Fruit fly (Drosophila melanogaster) whole organism, embryonic: ENCODE data around the gene pcm.

Experiments
- CG11695 ChIP-seq: fragments of 200-800 bp; sonication (Bioruptor generic); IDR thresholded peaks from 3 replicates; pipeline ENCODE4 v1.3.6; 2022; ENCODE audit warnings: missing biosample characterization, missing genetic modification characterization
- CG13123 ChIP-seq: fragments of 200-800 bp; sonication (Bioruptor generic); optimal IDR thresholded peaks from 2 replicates; lab custom pipeline; 2016; ENCODE audit warnings: missing biosample characterization, missing genetic modification characterization
- CG15011 ChIP-seq: fragments of 200-800 bp; sonication (Bioruptor generic); optimal IDR thresholded peaks from 3 replicates; lab custom pipeline; 2018; ENCODE audit warnings: missing biosample characterization, mild to moderate bottlenecking, missing genetic modification characterization
- CG16779 ChIP-seq: fragments of 200-800 bp; sonication (Bioruptor generic); IDR thresholded peaks from 2 replicates; pipeline ENCODE4 v1.3.6; 2022; ENCODE audit warnings: missing biosample characterization, missing genetic modification characterization
- CG17186 ChIP-seq: fragments of 200-800 bp; sonication (Bioruptor generic); optimal IDR thresholded peaks from 3 replicates; lab custom pipeline; 2017; ENCODE audit warnings: missing biosample characterization, missing genetic modification reagents, missing genetic modification characterization
- CG17385 ChIP-seq: fragments of 200-800 bp; sonication (Bioruptor generic); optimal IDR thresholded peaks from 3 replicates; lab custom pipeline; 2018; ENCODE audit warnings: missing biosample characterization, mild to moderate bottlenecking, missing genetic modification characterization
- CG17802 ChIP-seq: fragments of 200-800 bp; sonication (Bioruptor generic); optimal IDR thresholded peaks from 2 replicates; lab custom pipeline; 2018; ENCODE audit warnings: missing biosample characterization, mild to moderate bottlenecking, missing genetic modification characterization, moderate library complexity
- CG17829 ChIP-seq: fragments of 200-800 bp; optimal IDR thresholded peaks from 2 replicates; lab custom pipeline; 2019; ENCODE audit warnings: missing biosample characterization, mild to moderate bottlenecking, missing genetic modification characterization, moderate library complexity
- CG18619 ChIP-seq: fragments of 200-800 bp; sonication (Bioruptor generic); optimal IDR thresholded peaks from 3 replicates; lab custom pipeline; 2017; ENCODE audit warnings: missing biosample characterization, mild to moderate bottlenecking, missing genetic modification characterization
- CG3065 ChIP-seq: fragments of 200-800 bp; sonication (Bioruptor generic); optimal IDR thresholded peaks from 2 replicates; lab custom pipeline; 2016; ENCODE audit warnings: missing biosample characterization, missing genetic modification characterization
- CG3281 ChIP-seq: fragments of 200-800 bp; sonication (Bioruptor generic); optimal IDR thresholded peaks from 3 replicates; lab custom pipeline; 2017; ENCODE audit warnings: missing biosample characterization, mild to moderate bottlenecking, missing genetic modification characterization
- CG3847 ChIP-seq: fragments of 200-800 bp; sonication (Bioruptor generic); IDR thresholded peaks from 2 replicates; pipeline ENCODE4 v1.3.6; 2022; ENCODE audit warnings: missing biosample characterization, missing genetic modification characterization
- CG5245 ChIP-seq: fragments of 200-800 bp; sonication (Bioruptor generic); optimal IDR thresholded peaks from 3 replicates; lab custom pipeline; 2016; ENCODE audit warnings: missing biosample characterization, missing genetic modification characterization
- CG7786 ChIP-seq: fragments of 200-800 bp; sonication (Bioruptor generic); optimal IDR thresholded peaks from 2 replicates; lab custom pipeline; 2016; ENCODE audit warnings: missing biosample characterization, missing genetic modification characterization
- CG8388 ChIP-seq: fragments of 200-800 bp; sonication (Bioruptor generic); optimal IDR thresholded peaks from 2 replicates; lab custom pipeline; 2019; ENCODE audit warnings: missing biosample characterization, mild to moderate bottlenecking, missing genetic modification characterization, moderate library complexity
- CG8478 ChIP-seq: fragments of >200 bp; optimal IDR thresholded peaks from 2 replicates; lab custom pipeline; 2018
- CG9817 ChIP-seq: fragments of 200-800 bp; sonication (Bioruptor generic); optimal IDR thresholded peaks from 2 replicates; lab custom pipeline; 2018; ENCODE audit warnings: missing biosample characterization, mild to moderate bottlenecking, missing genetic modification characterization, moderate library complexity
- Camta ChIP-seq: fragments of 200-800 bp; sonication (Bioruptor generic); optimal IDR thresholded peaks from 2 replicates; lab custom pipeline; 2016; ENCODE audit warnings: missing biosample characterization, missing genetic modification characterization
- D19B ChIP-seq: fragments of 200-800 bp; sonication (Bioruptor generic); optimal IDR thresholded peaks from 2 replicates; lab custom pipeline; 2017; ENCODE audit warnings: missing biosample characterization, mild to moderate bottlenecking, missing genetic modification characterization
- Doc2 ChIP-seq: fragments of 200-800 bp; sonication (Bioruptor generic); IDR thresholded peaks from 2 replicates; pipeline ENCODE4 v1.3.6; 2022; ENCODE audit warnings: missing biosample characterization, missing genetic modification characterization
- Dref ChIP-seq: fragments of 200-800 bp; sonication (Bioruptor generic); IDR thresholded peaks from 2 replicates; pipeline ENCODE4 v1.3.6; 2022; ENCODE audit warnings: missing biosample characterization, missing genetic modification characterization
- Ets97D ChIP-seq: fragments of 200-800 bp; sonication (Bioruptor generic); optimal IDR thresholded peaks from 3 replicates; lab custom pipeline; 2016; ENCODE audit warnings: missing biosample characterization, missing genetic modification characterization
- Hey ChIP-seq: fragments of 200-800 bp; sonication (Bioruptor generic); optimal IDR thresholded peaks from 3 replicates; lab custom pipeline; 2018; ENCODE audit warnings: missing biosample characterization, mild to moderate bottlenecking, missing genetic modification characterization
- HmgD ChIP-seq: fragments of 200-800 bp; sonication (Bioruptor generic); optimal IDR thresholded peaks from 3 replicates; lab custom pipeline; 2016; ENCODE audit warnings: missing biosample characterization, missing genetic modification characterization
- Hmx ChIP-seq: fragments of 200-800 bp; sonication (Bioruptor generic); optimal IDR thresholded peaks from 2 replicates; lab custom pipeline; 2016; ENCODE audit warnings: missing biosample characterization, missing genetic modification characterization
- Lim3 ChIP-seq: fragments of 200-800 bp; sonication (Bioruptor generic); IDR thresholded peaks from 2 replicates; pipeline ENCODE4 v1.3.6; 2022; ENCODE audit warnings: missing biosample characterization, missing genetic modification characterization
- TFAM ChIP-seq: fragments of 200-800 bp; sonication (Bioruptor generic); optimal IDR thresholded peaks from 2 replicates; lab custom pipeline; 2017; ENCODE audit warnings: missing biosample characterization, missing genetic modification characterization, inconsistent platforms
- cato ChIP-seq: fragments of 200-800 bp; sonication (Bioruptor generic); optimal IDR thresholded peaks from 2 replicates; lab custom pipeline; 2016; ENCODE audit warnings: missing biosample characterization, missing genetic modification characterization, borderline replicate concordance
- chn ChIP-seq: fragments of 200-800 bp; sonication (Bioruptor generic); optimal IDR thresholded peaks from 2 replicates; lab custom pipeline; 2016; ENCODE audit warnings: missing biosample characterization, missing genetic modification characterization
- ci ChIP-seq: fragments of 200-800 bp; sonication (Bioruptor generic); IDR thresholded peaks from 3 replicates; pipeline ENCODE4 v1.3.6; 2022; ENCODE audit warnings: missing biosample characterization, missing genetic modification characterization
- fd102C ChIP-seq: fragments of 200-800 bp; sonication (Bioruptor generic); optimal IDR thresholded peaks from 2 replicates; lab custom pipeline; 2018; ENCODE audit warnings: missing biosample characterization, mild to moderate bottlenecking, missing genetic modification characterization, moderate library complexity
- grau ChIP-seq: fragments of 200-800 bp; optimal IDR thresholded peaks from 3 replicates; lab custom pipeline; 2019; ENCODE audit warnings: missing biosample characterization, mild to moderate bottlenecking, missing genetic modification characterization, moderate library complexity
- jigr1 ChIP-seq: fragments of 200-800 bp; sonication (Bioruptor generic); IDR thresholded peaks from 3 replicates; pipeline ENCODE4 v1.3.6; 2022; ENCODE audit warnings: missing biosample characterization, missing genetic modification characterization
- kah ChIP-seq: fragments of 200-800 bp; sonication (Bioruptor generic); optimal IDR thresholded peaks from 2 replicates; lab custom pipeline; 2018; ENCODE audit warnings: missing biosample characterization, mild to moderate bottlenecking, missing genetic modification characterization
- ken ChIP-seq: fragments of 200-800 bp; sonication (Bioruptor generic); IDR thresholded peaks from 3 replicates; pipeline ENCODE4 v1.3.6; 2022; ENCODE audit warnings: missing biosample characterization, missing genetic modification characterization
- klu ChIP-seq: fragments of 200-800 bp; sonication (Bioruptor generic); IDR thresholded peaks from 2 replicates; pipeline ENCODE4 v1.3.6; 2022; ENCODE audit warnings: missing biosample characterization, missing genetic modification characterization
- knrl ChIP-seq: fragments of 200-800 bp; sonication (Bioruptor generic); IDR thresholded peaks from 3 replicates; pipeline ENCODE4 v1.3.6; 2022; ENCODE audit warnings: missing biosample characterization, missing genetic modification characterization; ENCODE audit not compliant: partially characterized antibody
- mirr ChIP-seq: fragments of 200-800 bp; sonication (Bioruptor generic); optimal IDR thresholded peaks from 3 replicates; lab custom pipeline; 2018; ENCODE audit warnings: missing biosample characterization, mild to moderate bottlenecking, missing genetic modification characterization
- oc ChIP-seq: fragments of 200-800 bp; sonication (Bioruptor generic); optimal IDR thresholded peaks from 2 replicates; lab custom pipeline; 2018; ENCODE audit warnings: missing biosample characterization, mild to moderate bottlenecking, missing genetic modification characterization, moderate library complexity
- pb ChIP-seq: fragments of 200-800 bp; sonication (Bioruptor generic); optimal IDR thresholded peaks from 3 replicates; lab custom pipeline; 2016; ENCODE audit warnings: missing biosample characterization, missing genetic modification characterization
- pfk ChIP-seq: fragments of 200-800 bp; sonication (Bioruptor generic); optimal IDR thresholded peaks from 2 replicates; lab custom pipeline; 2018; ENCODE audit warnings: missing biosample characterization, mild to moderate bottlenecking, missing genetic modification characterization, moderate library complexity
- phol ChIP-seq: fragments of 200-800 bp; sonication (Bioruptor generic); optimal IDR thresholded peaks from 3 replicates; lab custom pipeline; 2018; ENCODE audit warnings: missing biosample characterization, mild to moderate bottlenecking, missing genetic modification characterization, moderate library complexity
- pnt ChIP-seq: fragments of 200-800 bp; sonication (Bioruptor generic); optimal IDR thresholded peaks from 3 replicates; lab custom pipeline; 2016; ENCODE audit warnings: missing biosample characterization, missing genetic modification characterization
- row ChIP-seq: fragments of 200-800 bp; sonication (Bioruptor generic); IDR thresholded peaks from 3 replicates; pipeline ENCODE4 v1.3.6; 2022; ENCODE audit warnings: missing biosample characterization, missing genetic modification characterization
- run ChIP-seq: fragments of 200-800 bp; sonication (Bioruptor generic); optimal IDR thresholded peaks from 3 replicates; lab custom pipeline; 2018; ENCODE audit warnings: missing biosample characterization, mild to moderate bottlenecking, missing genetic modification characterization
- seq ChIP-seq: fragments of 200-800 bp; sonication (Bioruptor generic); IDR thresholded peaks from 2 replicates; pipeline ENCODE4 v1.3.6; 2022; ENCODE audit warnings: missing biosample characterization, missing genetic modification characterization
- slou ChIP-seq: fragments of 200-800 bp; sonication (Bioruptor generic); optimal IDR thresholded peaks from 3 replicates; lab custom pipeline; 2016; ENCODE audit warnings: missing biosample characterization, missing genetic modification characterization
- sob ChIP-seq: fragments of 200-800 bp; sonication (Bioruptor generic); IDR thresholded peaks from 2 replicates; pipeline ENCODE4 v1.3.6; 2022; ENCODE audit warnings: missing biosample characterization, missing genetic modification characterization
- tna ChIP-seq: fragments of 200-800 bp; sonication (Bioruptor generic); IDR thresholded peaks from 2 replicates; pipeline ENCODE4 v1.3.6; 2022; ENCODE audit warnings: missing biosample characterization, missing genetic modification characterization; ENCODE audit not compliant: partially characterized antibody
- tup ChIP-seq: fragments of 200-800 bp; sonication (Bioruptor generic); optimal IDR thresholded peaks from 2 replicates; lab custom pipeline; 2016; ENCODE audit warnings: missing biosample characterization, mild to moderate bottlenecking, missing genetic modification characterization, moderate library complexity
- tx ChIP-seq: fragments of 200-800 bp; sonication (Bioruptor generic); optimal IDR thresholded peaks from 2 replicates; lab custom pipeline; 2016; ENCODE audit warnings: missing biosample characterization, missing genetic modification characterization
- zfh1 ChIP-seq: fragments of 200-800 bp; sonication (Bioruptor generic); IDR thresholded peaks from 3 replicates; pipeline ENCODE4 v1.3.6; 2022; ENCODE audit warnings: missing biosample characterization, missing genetic modification characterization

pcm gene

DNA sequence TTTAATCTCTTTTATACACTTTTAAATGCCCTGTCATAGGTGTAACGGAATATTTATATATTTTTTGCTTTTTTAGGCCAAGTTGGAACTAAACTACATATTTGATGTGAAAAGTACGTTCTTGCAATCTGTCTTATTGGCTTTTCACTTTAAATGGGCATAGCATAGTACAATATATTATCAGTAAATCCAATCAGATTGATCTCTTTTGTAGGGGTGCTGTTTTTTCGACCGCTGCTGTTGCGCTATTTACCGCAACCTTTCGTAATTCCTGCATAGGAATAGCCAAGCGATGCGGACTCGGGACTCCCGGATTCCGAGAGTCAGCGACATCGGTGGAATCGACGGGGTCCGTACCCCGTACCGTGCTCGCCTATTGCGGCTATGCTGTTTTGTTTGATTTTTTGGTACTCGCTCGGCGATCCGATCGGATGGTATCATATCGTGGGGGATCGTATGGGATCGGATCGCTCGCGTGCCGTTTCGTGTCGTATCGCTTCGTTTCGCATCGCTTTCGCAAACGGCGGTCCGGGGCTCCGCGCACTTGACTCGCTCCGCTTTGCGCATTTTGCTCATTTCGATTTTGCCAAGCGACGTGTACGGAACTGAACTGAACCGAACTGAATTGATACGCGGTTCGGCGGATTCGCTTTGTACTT is 6.1 kb upstream of the pcm start (continued):
- TF ChIP-seq tup (GFP tag; lab: Kevin White, UChicago) (no peak), ken (GFP tag; lab: Robert Waterston, UW) (no peak), Dref (no peak), CG8478 (lab: Kevin White, UChicago) (no peak), seq (GFP tag; lab: Robert Waterston, UW) (no peak), CG13123 (GFP tag; lab: Kevin White, UChicago) (no peak), CG9817 (tag; lab: Kevin White, UChicago) (no peak), slou (GFP tag; lab: Kevin White, UChicago) (no peak), pb (no peak), cato (GFP tag; lab: Kevin White, UChicago) (no peak), mirr (GFP tag; lab: Kevin White, UChicago) (peak; percentile 75), zfh1 (no peak), CG8388 (GFP tag; lab: Kevin White, UChicago) (no peak), grau (peak; percentile 9), row (GFP tag; lab: Robert Waterston, UW) (peak; percentile 56; the same call in 2 of the 3 replicates), CG7786 (no peak), Camta (GFP tag; lab: Kevin White, UChicago) (no peak), CG17385 (GFP tag; lab: Kevin White, UChicago) (no peak), Hmx (GFP tag; lab: Kevin White, UChicago) (no peak), pfk (GFP tag; lab: Kevin White, UChicago) (peak; percentile 80), CG3065 (GFP tag; lab: Kevin White, UChicago) (no peak), tx (no peak), phol (tag; lab: Kevin White, UChicago) (no peak), fd102C (no peak), Lim3 (GFP tag; lab: Robert Waterston, UW) (no peak), CG11695 (GFP tag; lab: Robert Waterston, UW) (no peak), CG17186 (no peak), CG3847 (no peak), D19B (peak; percentile 98), CG16779 (peak; percentile 15; the same call in 1 of the 2 replicates), tna (GFP tag; lab: Robert Waterston, UW) (no peak), kah (GFP tag; lab: Kevin White, UChicago) (no peak), run (tag; lab: Kevin White, UChicago) (no peak), pnt (no peak), klu (GFP tag; lab: Robert Waterston, UW) (no peak), CG17802 (tag; lab: Kevin White, UChicago) (no peak), CG3281 (GFP tag; lab: Kevin White, UChicago) (peak; percentile 12), sob (GFP tag; lab: Robert Waterston, UW) (peak; percentile 39; the same call in 1 of the 2 replicates), chn (no peak), HmgD (GFP tag; lab: Kevin White, UChicago) (no peak), CG18619 (GFP tag; lab: Kevin White, UChicago) (no peak), Ets97D (GFP tag; lab: Kevin White, UChicago) (no peak), oc (no peak), CG17829 (tag; lab: Kevin White, UChicago) (no peak), knrl (GFP tag; lab: Robert Waterston, UW) (no peak), CG15011 (GFP tag; lab: Kevin White, UChicago) (no peak), Hey (no peak), TFAM (no peak), ci (peak; percentile 45; the same call in 1 of the 3 replicates), jigr1 (GFP tag; lab: Robert Waterston, UW) (no peak), CG5245 (GFP tag; lab: Kevin White, UChicago) (no peak), Doc2 (GFP tag; lab: Robert Waterston, UW) (no peak)
